Worm (Caenorhabditis elegans) whole organism, L4 larva: ENCODE results near the gene msp-3.

Experiments used
- D1046.2 ChIP-seq: fragments of 200-800 bp; sonication (Bioruptor generic); IDR thresholded peaks from 2 replicates; pipeline ENCODE4 v1.3.6; 2022; ENCODE audit warnings: missing genetic modification characterization, missing compliant biosample characterization
- F10B5.3 ChIP-seq: sonication (generic microtip); optimal IDR thresholded peaks from 2 replicates; lab custom pipeline; 2016; ENCODE audit warnings: mild to moderate bottlenecking, missing genetic modification characterization, missing compliant biosample characterization
- F49E8.2 ChIP-seq: sonication (generic microtip); optimal IDR thresholded peaks from 2 replicates; lab custom pipeline; 2016; ENCODE audit warnings: missing compliant biosample characterization, mild to moderate bottlenecking, missing genetic modification characterization, borderline replicate concordance
- T26A8.4 ChIP-seq: fragments of 200-800 bp; sonication (Bioruptor generic); IDR thresholded peaks from 2 replicates; pipeline ENCODE4 v1.3.6; 2022; ENCODE audit warnings: missing genetic modification characterization, missing compliant biosample characterization
- Y105C5A.15 ChIP-seq: fragments of 200-800 bp; sonication (Bioruptor generic); IDR thresholded peaks from 2 replicates; pipeline ENCODE4 v1.3.6; 2022; ENCODE audit warnings: missing genetic modification characterization, missing compliant biosample characterization
- Y48G9A.11 ChIP-seq: fragments of 200-800 bp; sonication (Bioruptor generic); IDR thresholded peaks from 2 replicates; pipeline ENCODE4 v1.3.6; 2022; ENCODE audit warnings: missing genetic modification reagents, missing genetic modification characterization, missing compliant biosample characterization
- ZK337.2 ChIP-seq: fragments of 200-800 bp; sonication (Bioruptor generic); IDR thresholded peaks from 2 replicates; pipeline ENCODE4 v1.3.6; 2022; ENCODE audit warnings: missing genetic modification reagents, missing genetic modification characterization, missing compliant biosample characterization
- ZK546.5 ChIP-seq, 2 experiments: sonication (generic microtip); optimal IDR thresholded peaks; 2 replicates each; lab custom pipeline; 2017; ENCODE audit warnings: missing biosample characterization in 2 of 2, missing genetic modification characterization in 2 of 2
- arid-1 ChIP-seq: fragments of 200-800 bp; sonication (Bioruptor generic); conservative IDR thresholded peaks from 2 replicates; pipeline ENCODE4 v1.3.6; 2022; ENCODE audit warnings: missing genetic modification reagents, missing genetic modification characterization, missing compliant biosample characterization
- attf-4 ChIP-seq: sonication (generic microtip); optimal IDR thresholded peaks from 3 replicates; lab custom pipeline; 2017; ENCODE audit warnings: missing biosample characterization, missing genetic modification characterization
- ceh-28 ChIP-seq: fragments of 150-350 bp; optimal IDR thresholded peaks from 2 replicates; lab custom pipeline; 2014; ENCODE audit warnings: missing biosample characterization, missing genetic modification reagents, missing genetic modification characterization
- ceh-32 ChIP-seq: sonication (generic microtip); optimal IDR thresholded peaks from 2 replicates; lab custom pipeline; 2016; ENCODE audit warnings: mild to moderate bottlenecking, missing genetic modification characterization, missing compliant biosample characterization; ENCODE audit not compliant: poor library complexity
- ceh-82 ChIP-seq: sonication (generic microtip); optimal IDR thresholded peaks from 2 replicates; lab custom pipeline; 2017; ENCODE audit warnings: missing biosample characterization, missing genetic modification characterization
- cey-2 ChIP-seq: sonication (generic microtip); optimal IDR thresholded peaks from 3 replicates; lab custom pipeline; 2017; ENCODE audit warnings: missing genetic modification characterization, mild to moderate bottlenecking, missing compliant biosample characterization, antibody characterized with exemption, borderline replicate concordance; ENCODE audit not compliant: insufficient read depth
- daf-19 ChIP-seq: fragments of 200-800 bp; sonication (Bioruptor generic); conservative IDR thresholded peaks from 2 replicates; pipeline ENCODE4 v1.3.6; 2022; ENCODE audit warnings: missing genetic modification characterization, missing compliant biosample characterization
- daf-8 ChIP-seq: fragments of 200-800 bp; sonication (Bioruptor generic); IDR thresholded peaks from 2 replicates; pipeline ENCODE4 v1.3.6; 2022; ENCODE audit warnings: missing genetic modification characterization, missing compliant biosample characterization
- dmd-6 ChIP-seq: fragments of 200-800 bp; sonication (Bioruptor generic); IDR thresholded peaks from 2 replicates; pipeline ENCODE4 v1.3.6; 2022; ENCODE audit warnings: missing genetic modification reagents, missing genetic modification characterization, missing compliant biosample characterization
- dmd-8 ChIP-seq: fragments of 200-800 bp; sonication (Bioruptor generic); IDR thresholded peaks from 2 replicates; pipeline ENCODE4 v1.3.6; 2022; ENCODE audit warnings: missing genetic modification characterization, missing compliant biosample characterization
- dmd-9 ChIP-seq: fragments of 200-800 bp; sonication (Bioruptor generic); IDR thresholded peaks from 2 replicates; pipeline ENCODE4 v1.3.6; 2022; ENCODE audit warnings: missing genetic modification reagents, missing genetic modification characterization, missing compliant biosample characterization
- dpl-1 ChIP-seq: fragments of 150-350 bp; optimal IDR thresholded peaks from 2 replicates; lab custom pipeline; 2014; ENCODE audit warnings: missing biosample characterization, missing genetic modification reagents, missing genetic modification characterization
- duxl-1 ChIP-seq: sonication (generic microtip); optimal IDR thresholded peaks from 2 replicates; lab custom pipeline; 2016; ENCODE audit warnings: mild to moderate bottlenecking, missing genetic modification characterization, moderate library complexity, missing compliant biosample characterization; ENCODE audit not compliant: poor library complexity
- egl-27 ChIP-seq: sonication (generic microtip); optimal IDR thresholded peaks from 3 replicates; lab custom pipeline; 2017; ENCODE audit warnings: missing biosample characterization, missing genetic modification reagents, missing genetic modification characterization
- hlh-11 ChIP-seq: fragments of 200-800 bp; sonication (Bioruptor generic); optimal IDR thresholded peaks from 2 replicates; lab custom pipeline; 2018; ENCODE audit warnings: mild to moderate bottlenecking, missing genetic modification characterization, missing compliant biosample characterization
- hlh-30 ChIP-seq: sonication (generic microtip); optimal IDR thresholded peaks from 2 replicates; lab custom pipeline; 2017; ENCODE audit warnings: antibody characterized with exemption, mild to moderate bottlenecking, missing genetic modification characterization, missing compliant biosample characterization; ENCODE audit not compliant: insufficient read depth
- hmg-1.1 ChIP-seq: fragments of 200-800 bp; sonication (Bioruptor generic); IDR thresholded peaks from 2 replicates; pipeline ENCODE4 v1.3.6; 2022; ENCODE audit warnings: missing genetic modification reagents, missing genetic modification characterization, missing compliant biosample characterization
- jun-1 ChIP-seq: fragments of 150-350 bp; optimal IDR thresholded peaks from 2 replicates; lab custom pipeline; 2014; ENCODE audit warnings: missing biosample characterization, missing genetic modification reagents, missing genetic modification characterization
- lin-13 ChIP-seq: fragments of 150-350 bp; optimal IDR thresholded peaks from 2 replicates; lab custom pipeline; 2014; ENCODE audit warnings: missing biosample characterization, missing genetic modification reagents, missing genetic modification characterization
- lin-15B ChIP-seq: fragments of 150-350 bp; sonication (generic microtip); optimal IDR thresholded peaks from 3 replicates; lab custom pipeline; 2014; ENCODE audit warnings: missing biosample characterization, missing genetic modification characterization
- lin-38 ChIP-seq: fragments of 200-800 bp; sonication (Bioruptor generic); IDR thresholded peaks from 2 replicates; pipeline ENCODE4 v1.3.6; 2022; ENCODE audit warnings: missing genetic modification reagents, missing genetic modification characterization, missing compliant biosample characterization
- madf-5 ChIP-seq, 2 experiments: fragments of 200-800 bp; sonication (Bioruptor generic); IDR thresholded peaks; 2 replicates each; pipeline ENCODE4 v1.3.6; 2022; ENCODE audit warnings: missing compliant biosample characterization in 2 of 2, missing genetic modification characterization in 2 of 2
- madf-9 ChIP-seq: fragments of 200-800 bp; sonication (Bioruptor generic); conservative IDR thresholded peaks from 2 replicates; pipeline ENCODE4 v1.3.6; 2022; ENCODE audit warnings: missing genetic modification reagents, missing genetic modification characterization, missing compliant biosample characterization
- mdl-1 ChIP-seq, 2 experiments: fragments of 150-350 bp in 1 of 2; sonication (generic microtip) in 1 of 2; optimal IDR thresholded peaks; 2 replicates each; lab custom pipeline; 2014 to 2017; ENCODE audit warnings: missing biosample characterization in 2 of 2, missing genetic modification characterization in 2 of 2
- mep-1 ChIP-seq: fragments of 150-350 bp; sonication (generic microtip); optimal IDR thresholded peaks from 3 replicates; lab custom pipeline; 2014; ENCODE audit warnings: missing biosample characterization, missing genetic modification characterization
- mxl-3 ChIP-seq: fragments of 200-800 bp; sonication (Bioruptor generic); optimal IDR thresholded peaks from 2 replicates; lab custom pipeline; 2018; ENCODE audit warnings: mild to moderate bottlenecking, missing genetic modification characterization, missing compliant biosample characterization
- nhr-102 ChIP-seq: sonication (generic microtip); optimal IDR thresholded peaks from 2 replicates; lab custom pipeline; 2016; ENCODE audit warnings: mild to moderate bottlenecking, missing genetic modification characterization, moderate library complexity, missing compliant biosample characterization
- nhr-48 ChIP-seq: sonication (generic microtip); optimal IDR thresholded peaks from 2 replicates; lab custom pipeline; 2016; ENCODE audit warnings: mild to moderate bottlenecking, missing genetic modification characterization, missing compliant biosample characterization
- nhr-76 ChIP-seq: fragments of 150-350 bp; optimal IDR thresholded peaks from 2 replicates; lab custom pipeline; 2014; ENCODE audit warnings: missing biosample characterization, missing genetic modification characterization
- pha-4 ChIP-seq, 2 experiments: fragments of 150-350 bp in 1 of 2; fragments of 200-800 bp in 1 of 2; sonication (Bioruptor generic) in 1 of 2; IDR thresholded peaks in 1 of 2; optimal IDR thresholded peaks in 1 of 2; 2 replicates each; pipeline versions ENCODE4 v1.3.6 to Lab custom; 2014 to 2022; ENCODE audit warnings: missing genetic modification characterization in 2 of 2, missing genetic modification reagents in 2 of 2, missing biosample characterization in 1 of 2, missing compliant biosample characterization in 1 of 2
- php-3 ChIP-seq: fragments of 200-800 bp; sonication (Bioruptor generic); IDR thresholded peaks from 2 replicates; pipeline ENCODE4 v1.3.6; 2022; ENCODE audit warnings: missing genetic modification reagents, missing genetic modification characterization, missing compliant biosample characterization
- pqm-1 ChIP-seq: sonication (generic microtip); optimal IDR thresholded peaks from 2 replicates; lab custom pipeline; 2017; ENCODE audit warnings: missing biosample characterization, missing genetic modification characterization
- rbr-2 ChIP-seq: sonication (generic microtip); optimal IDR thresholded peaks from 2 replicates; lab custom pipeline; 2016; ENCODE audit warnings: missing genotype, missing genetic modification characterization, missing compliant biosample characterization
- skn-1 ChIP-seq: fragments of 150-350 bp; optimal IDR thresholded peaks from 2 replicates; lab custom pipeline; 2014; ENCODE audit warnings: missing biosample characterization, missing genetic modification characterization
- spr-1 ChIP-seq: sonication (generic microtip); optimal IDR thresholded peaks from 2 replicates; lab custom pipeline; 2016; ENCODE audit warnings: mild to moderate bottlenecking, missing genetic modification characterization, missing compliant biosample characterization
- spr-3 ChIP-seq: fragments of 200-800 bp; sonication (Bioruptor generic); optimal IDR thresholded peaks from 2 replicates; lab custom pipeline; 2018; ENCODE audit warnings: mild to moderate bottlenecking, missing genetic modification characterization, missing compliant biosample characterization
- tag-97 ChIP-seq: fragments of 200-800 bp; sonication (Bioruptor generic); IDR thresholded peaks from 2 replicates; pipeline ENCODE4 v1.3.6; 2022; ENCODE audit warnings: missing genetic modification characterization, missing compliant biosample characterization
- tra-1 ChIP-seq: fragments of 200-800 bp; sonication (Bioruptor generic); IDR thresholded peaks from 2 replicates; pipeline ENCODE4 v1.3.6; 2022; ENCODE audit warnings: missing genetic modification reagents, missing genetic modification characterization, missing compliant biosample characterization
- unc-62 ChIP-seq, 3 experiments: fragments of 150-350 bp in 1 of 3; sonication (generic microtip); optimal IDR thresholded peaks in 2 of 3; peaks in 1 of 3; 1 replicate in 1 of 3; 2 replicates in 2 of 3; lab custom pipeline; 2014 to 2017; ENCODE audit warnings: missing biosample characterization in 3 of 3, missing genetic modification characterization in 3 of 3, missing genetic modification reagents in 3 of 3, missing genotype in 1 of 3
- vab-7 ChIP-seq: fragments of 200-800 bp; sonication (Bioruptor generic); IDR thresholded peaks from 2 replicates; pipeline ENCODE4 v1.3.6; 2022; ENCODE audit warnings: missing genetic modification reagents, missing genetic modification characterization, missing compliant biosample characterization
- zip-2 ChIP-seq: fragments of 150-350 bp; optimal IDR thresholded peaks from 2 replicates; lab custom pipeline; 2014; ENCODE audit warnings: missing biosample characterization, missing genetic modification characterization
- ztf-11 ChIP-seq: fragments of 150-350 bp; optimal IDR thresholded peaks from 2 replicates; lab custom pipeline; 2014; ENCODE audit warnings: missing biosample characterization, missing genetic modification characterization

Gene msp-3

DNA sequence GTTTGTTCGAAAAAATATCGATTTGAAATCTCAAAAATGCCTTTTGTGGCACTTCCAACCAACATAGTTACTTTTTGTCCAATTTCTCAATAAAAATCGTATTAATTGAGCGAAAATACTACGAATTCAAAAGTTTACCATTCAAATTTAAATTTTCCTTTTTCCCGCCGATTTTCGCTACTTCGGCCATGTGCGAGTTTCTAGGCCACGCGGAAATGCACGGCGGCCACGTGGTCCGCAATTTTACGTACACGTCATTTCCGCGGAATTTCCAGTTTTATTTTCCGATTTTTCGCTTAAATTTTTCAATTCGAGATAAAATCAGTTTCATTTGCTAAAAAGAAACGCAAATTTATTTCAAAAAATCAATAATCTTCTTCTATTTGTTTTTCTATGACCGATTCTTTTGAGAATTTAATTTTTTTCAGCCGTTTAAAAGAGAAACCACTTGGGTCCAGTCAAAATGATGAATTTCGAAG is 46.1 kb downstream of the msp-3 start, which contains the start of gene eas-1 (continued):
- TF ChIP-seq D1046.2 (GFP tag; lab: Robert Waterston, UW), result no peak
- no peak for TF ChIP-seq zip-2
- TF ChIP-seq madf-9 (GFP tag; lab: Robert Waterston, UW), result peak; percentile 71
- TF ChIP-seq hmg-1.1 (GFP tag; lab: Robert Waterston, UW), result peak; percentile 66
- TF ChIP-seq hlh-11 (tag; lab: Kevin White, UChicago), result peak; percentile 71
- no peak for TF ChIP-seq egl-27 (tag; lab: Kevin White, UChicago)
- TF ChIP-seq lin-38, result peak; percentile 80
- TF ChIP-seq mep-1 (tag; lab: Kevin White, UChicago), result no peak
- TF ChIP-seq spr-3 (GFP tag; lab: Kevin White, UChicago), result no peak
- TF ChIP-seq jun-1 (tag; lab: Kevin White, UChicago), result no peak
- TF ChIP-seq ceh-82, result no peak
- TF ChIP-seq Y48G9A.11 (GFP tag; lab: Robert Waterston, UW), result peak; percentile 79
- TF ChIP-seq ZK337.2 (GFP tag; lab: Robert Waterston, UW), result peak; percentile 90
- TF ChIP-seq pqm-1 (tag; lab: Kevin White, UChicago), result no peak
- TF ChIP-seq php-3 (GFP tag; lab: Robert Waterston, UW), result no peak
- peak; percentile 96 for TF ChIP-seq mxl-3
- TF ChIP-seq F10B5.3 (tag; lab: Kevin White, UChicago), result no peak
- TF ChIP-seq daf-19, result no peak
- TF ChIP-seq tag-97 (GFP tag; lab: Robert Waterston, UW), result 0 out of 2 replicates have a peak, but pooled peaks have one; percentile 79
- peak; percentile 56 for TF ChIP-seq rbr-2 (tag; lab: Kevin White, UChicago)
- no peak for TF ChIP-seq ceh-28 (tag; lab: Kevin White, UChicago)
- no peak for TF ChIP-seq ztf-11 (tag; lab: Kevin White, UChicago)
- no peak for TF ChIP-seq daf-8 (GFP tag; lab: Robert Waterston, UW)
- TF ChIP-seq ZK546.5 (tag; optimal IDR thresholded peaks at IDR 0.05; lab: Kevin White, UChicago), result no peak
- TF ChIP-seq madf-5 (GFP tag; IDR thresholded peaks at IDR 0.05; lab: Robert Waterston, UW), result no peak
- no peak for TF ChIP-seq vab-7 (GFP tag; lab: Robert Waterston, UW)
- TF ChIP-seq hlh-30 (tag; lab: Kevin White, UChicago), result peak; percentile 91
- no peak for TF ChIP-seq Y105C5A.15 (GFP tag; lab: Robert Waterston, UW)
- TF ChIP-seq skn-1 (tag; lab: Kevin White, UChicago), result no peak
- TF ChIP-seq lin-15B (tag; lab: Kevin White, UChicago), result no peak
- TF ChIP-seq ceh-32 (tag; lab: Kevin White, UChicago), result no peak
- TF ChIP-seq T26A8.4 (GFP tag; lab: Robert Waterston, UW), result 0 out of 2 replicates have a peak, but pooled peaks have one; percentile 19
- TF ChIP-seq dmd-8 (GFP tag; lab: Robert Waterston, UW), result no peak
- no peak for TF ChIP-seq F49E8.2
- peak; percentile 82 to 95 for TF ChIP-seq mdl-1 (tag; optimal IDR thresholded peaks at IDR 0.05; lab: Kevin White, UChicago)
- no peak for TF ChIP-seq nhr-76
- peak; percentile 15 for TF ChIP-seq duxl-1 (tag; lab: Kevin White, UChicago)
- TF ChIP-seq unc-62 (GFP tag; optimal IDR thresholded peaks at IDR 0.05 in 1 of 2; lab: Kevin White, UChicago), result peak in 1 of 2 experiments; percentile 87
- TF ChIP-seq unc-62 (tag; optimal IDR thresholded peaks at IDR 0.05; lab: Kevin White, UChicago), result no peak
- no peak for TF ChIP-seq arid-1 (GFP tag; lab: Robert Waterston, UW)
- peak; percentile 54; the same call in 1 of the 2 replicates for TF ChIP-seq tra-1 (GFP tag; lab: Robert Waterston, UW)
- TF ChIP-seq pha-4 (GFP tag; IDR thresholded peaks at IDR 0.05; lab: Robert Waterston, UW), result no peak
- no peak for TF ChIP-seq pha-4 (tag; optimal IDR thresholded peaks at IDR 0.05; lab: Kevin White, UChicago)
- TF ChIP-seq spr-1, result peak; percentile 28
- TF ChIP-seq dmd-9 (GFP tag; lab: Robert Waterston, UW), result peak; percentile 80
- peak; percentile 69 for TF ChIP-seq dmd-6
- TF ChIP-seq cey-2 (tag; lab: Kevin White, UChicago), result no peak
- no peak for TF ChIP-seq attf-4 (tag; lab: Kevin White, UChicago)
- peak; percentile 62 for TF ChIP-seq lin-13 (GFP tag; lab: Kevin White, UChicago)
- TF ChIP-seq nhr-48, result peak; percentile 54
- peak; percentile 97 for TF ChIP-seq dpl-1
- peak; percentile 39 for TF ChIP-seq nhr-102 (tag; lab: Kevin White, UChicago)
